Worm (Caenorhabditis elegans): ENCODE results near the gene istr-1.

ce11 chrV:12695155-12695554 lies 2.5 kb upstream of the istr-1 start, which contains the start of gene parn-1:
- TF ChIP-seq lin-11 (tag; optimal IDR thresholded peaks at IDR 0.05), result no peak
- no peak for TF ChIP-seq hlh-30 (tag; optimal IDR thresholded peaks at IDR 0.05; ENCODE audit: insufficient read depth)
- TF ChIP-seq ets-4 (tag; optimal IDR thresholded peaks at IDR 0.05), result no peak
- TF ChIP-seq ttx-3 (tag; optimal IDR thresholded peaks at IDR 0.05), result no peak
